Fruit fly (Drosophila melanogaster): ENCODE measurements around the gene ghi.

DNA sequence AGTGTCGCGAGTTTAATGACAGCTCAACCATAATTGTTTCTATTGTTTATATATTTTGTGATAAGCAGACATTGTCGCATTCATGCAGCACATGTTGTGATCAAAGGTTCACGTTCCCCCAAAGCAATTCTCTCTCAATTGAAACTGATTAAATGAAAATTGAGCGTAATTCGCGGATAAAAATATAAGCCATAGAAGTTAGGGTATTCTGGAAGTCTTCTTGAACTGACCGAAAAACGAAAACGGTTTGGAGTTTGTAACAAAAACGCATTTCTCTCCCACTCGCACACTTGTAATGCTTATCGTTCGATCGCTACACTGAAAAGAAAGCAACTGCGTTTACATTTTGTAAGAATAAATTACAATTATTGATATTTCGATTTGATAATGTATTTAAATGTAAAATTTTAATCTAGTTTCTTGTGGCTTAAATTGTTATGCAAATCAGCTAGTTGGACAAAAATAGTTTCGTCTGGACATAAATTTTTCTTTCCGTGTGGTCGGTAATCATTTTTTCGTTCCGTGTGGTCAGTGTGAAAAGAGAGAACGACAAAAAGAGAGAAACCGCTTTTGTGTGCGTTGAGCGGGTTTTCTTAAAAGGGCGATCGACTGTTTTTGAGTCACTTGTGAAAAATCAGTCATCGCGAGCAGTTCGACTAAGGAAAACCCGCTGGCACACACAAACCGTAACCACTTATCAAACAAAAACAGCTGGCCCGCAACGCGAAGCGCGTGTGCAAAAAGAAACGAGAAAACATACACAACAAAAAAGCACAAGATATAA, 28.8 kb upstream of the ghi start, which contains the start of gene aay:
- peak; percentile 97 for TF ChIP-seq psq (GFP tag; optimal IDR thresholded peaks at IDR 0.05)
- TF ChIP-seq usp (GFP tag; optimal IDR thresholded peaks at IDR 0.05) = no peak
- peak; percentile 99 for TF ChIP-seq fru (GFP tag; optimal IDR thresholded peaks at IDR 0.05)
- TF ChIP-seq Dfd (GFP tag; optimal IDR thresholded peaks at IDR 0.05) = peak; percentile 94
- TF ChIP-seq Mio (GFP tag; optimal IDR thresholded peaks at IDR 0.05) = peak; percentile 76
- peak; percentile 98 for TF ChIP-seq OdsH (GFP tag; optimal IDR thresholded peaks at IDR 0.05)
- no peak for TF ChIP-seq Abd-B (GFP tag; optimal IDR thresholded peaks at IDR 0.05)
- peak; percentile 99 for TF ChIP-seq h (GFP tag; optimal IDR thresholded peaks at IDR 0.05)
- peak; percentile 95 for TF ChIP-seq CG9705 (GFP tag; optimal IDR thresholded peaks at IDR 0.05)
- TF ChIP-seq Myc (optimal IDR thresholded peaks at IDR 0.05) = no peak

All from whole organism, wandering third instar larva.